Worm (Caenorhabditis elegans) whole organism, L2 larva: ENCODE measurements around the gene phdh-1.

Experiments
- C34F6.9 ChIP-seq: fragments of 150-350 bp; optimal IDR thresholded peaks from 2 replicates; lab custom pipeline; 2014; ENCODE audit warnings: missing biosample characterization, missing genetic modification characterization
- F13H6.1 ChIP-seq: sonication (generic microtip); optimal IDR thresholded peaks from 2 replicates; lab custom pipeline; 2016; ENCODE audit warnings: missing genetic modification characterization, missing compliant biosample characterization
- ZK546.5 ChIP-seq: sonication (generic microtip); optimal IDR thresholded peaks from 2 replicates; lab custom pipeline; 2017; ENCODE audit warnings: missing biosample characterization, missing genetic modification characterization
- blmp-1 ChIP-seq: sonication (generic microtip); optimal IDR thresholded peaks from 2 replicates; lab custom pipeline; 2017; ENCODE audit warnings: missing genetic modification characterization, mild to moderate bottlenecking, missing compliant biosample characterization, antibody characterized with exemption, moderate library complexity; ENCODE audit not compliant: insufficient read depth
- dmd-4 ChIP-seq: sonication (generic microtip); optimal IDR thresholded peaks from 2 replicates; lab custom pipeline; 2017; ENCODE audit warnings: missing biosample characterization, missing genetic modification characterization
- egl-27 ChIP-seq: sonication (generic microtip); optimal IDR thresholded peaks from 3 replicates; lab custom pipeline; 2017; ENCODE audit warnings: missing biosample characterization, missing genetic modification reagents, missing genetic modification characterization
- elt-1 ChIP-seq: fragments of 150-350 bp; optimal IDR thresholded peaks from 2 replicates; lab custom pipeline; 2014; ENCODE audit warnings: missing biosample characterization, missing genetic modification characterization
- elt-3 ChIP-seq: sonication (generic microtip); optimal IDR thresholded peaks from 2 replicates; lab custom pipeline; 2017; ENCODE audit warnings: missing biosample characterization, missing genetic modification characterization
- fos-1 ChIP-seq: fragments of 150-350 bp; optimal IDR thresholded peaks from 2 replicates; lab custom pipeline; 2014; ENCODE audit warnings: missing biosample characterization, missing genetic modification characterization
- gmeb-1 ChIP-seq: fragments of 150-350 bp; optimal IDR thresholded peaks from 2 replicates; lab custom pipeline; 2014; ENCODE audit warnings: missing biosample characterization, missing genetic modification characterization
- lin-13 ChIP-seq: fragments of 150-350 bp; optimal IDR thresholded peaks from 2 replicates; lab custom pipeline; 2014; ENCODE audit warnings: missing biosample characterization, missing genetic modification reagents, missing genetic modification characterization
- lin-39 ChIP-seq: fragments of 150-350 bp; optimal IDR thresholded peaks from 2 replicates; lab custom pipeline; 2014; ENCODE audit warnings: missing biosample characterization, missing genetic modification reagents, missing genetic modification characterization
- lsy-2 ChIP-seq, 2 experiments: fragments of 150-350 bp in 1 of 2; sonication (generic microtip) in 1 of 2; optimal IDR thresholded peaks; 2 replicates each; lab custom pipeline; 2014 to 2017; ENCODE audit warnings: missing biosample characterization in 2 of 2, missing genetic modification characterization in 2 of 2
- mab-5 ChIP-seq: fragments of 150-350 bp; optimal IDR thresholded peaks from 2 replicates; lab custom pipeline; 2014; ENCODE audit warnings: missing biosample characterization, missing genetic modification characterization
- mbf-1 ChIP-seq: sonication (generic microtip); optimal IDR thresholded peaks from 2 replicates; lab custom pipeline; 2017; ENCODE audit warnings: missing biosample characterization, missing genetic modification characterization
- nhr-10 ChIP-seq: sonication (generic microtip); optimal IDR thresholded peaks from 2 replicates; lab custom pipeline; 2017; ENCODE audit warnings: missing biosample characterization, missing genetic modification characterization
- nhr-11 ChIP-seq: fragments of 150-350 bp; optimal IDR thresholded peaks from 2 replicates; lab custom pipeline; 2014; ENCODE audit warnings: missing biosample characterization, missing genetic modification characterization
- nhr-21 ChIP-seq: fragments of 150-350 bp; optimal IDR thresholded peaks from 2 replicates; lab custom pipeline; 2014; ENCODE audit warnings: missing biosample characterization, missing genetic modification characterization
- nhr-23 ChIP-seq: fragments of 150-350 bp; optimal IDR thresholded peaks from 2 replicates; lab custom pipeline; 2014; ENCODE audit warnings: missing biosample characterization, missing genetic modification reagents, missing genetic modification characterization
- nhr-237 ChIP-seq: fragments of 150-350 bp; optimal IDR thresholded peaks from 2 replicates; lab custom pipeline; 2014; ENCODE audit warnings: missing biosample characterization, missing genetic modification characterization
- nhr-77 ChIP-seq: fragments of 150-350 bp; optimal IDR thresholded peaks from 2 replicates; lab custom pipeline; 2014; ENCODE audit warnings: missing biosample characterization, missing genetic modification characterization
- sem-4 ChIP-seq: fragments of 150-350 bp; optimal IDR thresholded peaks from 2 replicates; lab custom pipeline; 2014; ENCODE audit warnings: missing biosample characterization, missing genetic modification reagents, missing genetic modification characterization
- skn-1 ChIP-seq: sonication (generic microtip); optimal IDR thresholded peaks from 2 replicates; lab custom pipeline; 2017; ENCODE audit warnings: missing biosample characterization, missing genetic modification characterization
- sma-9 ChIP-seq, 2 experiments: fragments of 150-350 bp in 1 of 2; sonication (generic microtip) in 1 of 2; optimal IDR thresholded peaks; 2 replicates each; lab custom pipeline; 2014 to 2016; ENCODE audit warnings: missing genetic modification characterization in 2 of 2, mild to moderate bottlenecking in 1 of 2, missing biosample characterization in 1 of 2, missing compliant biosample characterization in 1 of 2, missing genetic modification reagents in 1 of 2, moderate library complexity in 1 of 2
- unc-39 ChIP-seq: fragments of 150-350 bp; optimal IDR thresholded peaks from 2 replicates; lab custom pipeline; 2014; ENCODE audit warnings: missing biosample characterization, missing genetic modification characterization
- unc-55 ChIP-seq: fragments of 150-350 bp; sonication (generic microtip); optimal IDR thresholded peaks from 3 replicates; lab custom pipeline; 2014; ENCODE audit warnings: missing biosample characterization, missing genetic modification reagents, missing genetic modification characterization
- zag-1 ChIP-seq: fragments of 150-350 bp; optimal IDR thresholded peaks from 2 replicates; lab custom pipeline; 2014; ENCODE audit warnings: missing biosample characterization, missing genetic modification characterization
- ztf-1 ChIP-seq: fragments of 200-800 bp; sonication (Bioruptor generic); conservative IDR thresholded peaks from 2 replicates; pipeline ENCODE4 v1.3.6; 2022; ENCODE audit warnings: missing genetic modification characterization, missing compliant biosample characterization
- ztf-11 ChIP-seq: sonication (generic microtip); optimal IDR thresholded peaks from 2 replicates; lab custom pipeline; 2017; ENCODE audit warnings: missing biosample characterization, missing genetic modification characterization
- ztf-4 ChIP-seq: fragments of 150-350 bp; optimal IDR thresholded peaks from 2 replicates; lab custom pipeline; 2014; ENCODE audit warnings: missing biosample characterization, missing genetic modification characterization

phdh-1 gene

ce11 chrII:13627001-13627400 lies 11.3 kb downstream of the phdh-1 start, which contains the start of gene gst-19:
Gene gst-19, minus strand, starts transcription at chrII:13627145.
- no peak for TF ChIP-seq fos-1 (tag; lab: Kevin White, UChicago)

- no peak for TF ChIP-seq blmp-1 (tag; lab: Kevin White, UChicago)
- TF ChIP-seq skn-1 (tag; lab: Kevin White, UChicago): peak; percentile 70
These were observed 13.9 kb downstream of the phdh-1 start, which contains the start of gene gst-16 for ce11 chrII:13624330-13624729. Gene gst-16, minus strand, starts transcription at chrII:13624440.

- TF ChIP-seq sma-9 (GFP tag; optimal IDR thresholded peaks at IDR 0.05; lab: Kevin White, UChicago) (peak; percentile 63), sma-9 (tag; optimal IDR thresholded peaks at IDR 0.05; lab: Kevin White, UChicago) (no peak), mab-5 (tag; lab: Kevin White, UChicago) (no peak), nhr-21 (peak; percentile 61), elt-3 (tag; lab: Kevin White, UChicago) (no peak)
- TF ChIP-seq, all 48 proteins: peak for 2
These were observed 20.5 kb downstream of the phdh-1 start, which contains the start of gene gst-12 for ce11 chrII:13617808-13618207. Gene gst-12, minus strand, starts transcription at chrII:13618061.

- TF ChIP-seq ztf-1 (GFP tag; lab: Robert Waterston, UW): no peak
- no peak for TF ChIP-seq lsy-2 (tag; optimal IDR thresholded peaks at IDR 0.05; lab: Kevin White, UChicago)
- no peak for TF ChIP-seq nhr-21
- TF ChIP-seq elt-3 (tag; lab: Kevin White, UChicago): no peak
- no peak for TF ChIP-seq zag-1 (tag; lab: Kevin White, UChicago)
- no peak for TF ChIP-seq fos-1 (tag; lab: Kevin White, UChicago)
- TF ChIP-seq nhr-77 (tag; lab: Kevin White, UChicago): no peak
- no peak for TF ChIP-seq lin-39 (tag; lab: Kevin White, UChicago)
- no peak for TF ChIP-seq nhr-23 (tag; lab: Kevin White, UChicago)
- TF ChIP-seq egl-27 (tag; lab: Kevin White, UChicago): no peak
- TF ChIP-seq sem-4: no peak
These were observed 22.3 kb downstream of the phdh-1 start, which contains the start of gene gst-14 for ce11 chrII:13616000-13616399. Gene gst-14, minus strand, starts transcription at chrII:13616100.

- TF ChIP-seq ztf-11 (tag; lab: Kevin White, UChicago): no peak
- no peak for TF ChIP-seq nhr-10
- no peak for TF ChIP-seq nhr-77 (tag; lab: Kevin White, UChicago)
- no peak for TF ChIP-seq nhr-237
- TF ChIP-seq dmd-4 (tag; lab: Kevin White, UChicago): no peak
- TF ChIP-seq nhr-11: no peak
- no peak for TF ChIP-seq F13H6.1 (tag; lab: Kevin White, UChicago)
- TF ChIP-seq sma-9 (GFP tag; optimal IDR thresholded peaks at IDR 0.05; lab: Kevin White, UChicago): no peak
- TF ChIP-seq sma-9 (tag; optimal IDR thresholded peaks at IDR 0.05; lab: Kevin White, UChicago): no peak
- no peak for TF ChIP-seq nhr-21
- TF ChIP-seq zag-1 (tag; lab: Kevin White, UChicago): no peak
- TF ChIP-seq lin-39 (tag; lab: Kevin White, UChicago): no peak
- no peak for TF ChIP-seq ztf-4 (tag; lab: Kevin White, UChicago)
- TF ChIP-seq, all 48 proteins: peak for 0
These were observed 23.8 kb downstream of the phdh-1 start for ce11 chrII:13614516-13614915.

- no peak for TF ChIP-seq ztf-1 (GFP tag; lab: Robert Waterston, UW)
- no peak for TF ChIP-seq elt-3 (tag; lab: Kevin White, UChicago)
- TF ChIP-seq elt-1 (tag; lab: Kevin White, UChicago): no peak
- no peak for TF ChIP-seq nhr-21
These were observed 25.2 kb downstream of the phdh-1 start, which contains the start of gene gst-15 for ce11 chrII:13613096-13613495. Gene gst-15, minus strand, starts transcription at chrII:13613196.

ce11 chrII:13611186-13611585 lies 27.1 kb downstream of the phdh-1 start, which contains the start of gene gst-24:
Gene gst-24, minus strand, starts transcription at chrII:13611366.
- TF ChIP-seq ZK546.5 (tag; lab: Kevin White, UChicago) (no peak), unc-39 (tag; lab: Kevin White, UChicago) (no peak), unc-55 (GFP tag; lab: Kevin White, UChicago) (peak; percentile 0), mbf-1 (tag; lab: Kevin White, UChicago) (no peak), gmeb-1 (tag; lab: Kevin White, UChicago) (no peak), lin-13 (no peak), C34F6.9 (tag; lab: Kevin White, UChicago) (peak; percentile 65), nhr-77 (tag; lab: Kevin White, UChicago) (no peak)
